Fruit fly (Drosophila melanogaster): ENCODE measurements around the gene fh.

The fh gene

DNA sequence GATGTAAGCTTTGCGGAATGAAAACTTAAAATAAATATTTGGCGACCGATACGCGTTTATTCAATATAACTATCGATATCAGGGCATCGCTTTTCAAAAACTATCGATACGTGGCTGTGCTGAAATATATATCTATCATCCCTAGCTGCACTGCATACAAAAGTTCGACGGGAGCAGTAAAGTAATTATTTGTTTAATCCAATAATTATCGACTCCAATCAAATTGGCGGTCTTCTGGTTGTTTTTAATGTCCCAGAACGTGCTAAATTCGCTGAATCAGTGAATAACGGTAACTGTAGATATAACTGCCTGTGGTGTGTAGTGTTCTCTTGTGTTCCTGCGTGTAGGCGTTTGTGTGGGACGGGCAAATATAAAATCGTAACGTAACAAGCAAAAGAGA lies 14.2 kb upstream of the fh start, which contains the start of gene mei-P26 (continued):
- TF ChIP-seq Tbp (GFP tag; optimal IDR thresholded peaks at IDR 0.05) = no peak
- peak; percentile 84 for TF ChIP-seq CG7963 (GFP tag; IDR thresholded peaks at IDR 0.05; ENCODE audit: partially characterized antibody)
- TF ChIP-seq fd102C (GFP tag; optimal IDR thresholded peaks at IDR 0.05) = no peak
- no peak for TF ChIP-seq kni (GFP tag; optimal IDR thresholded peaks at IDR 0.05)
- no peak for TF ChIP-seq Awh (GFP tag; IDR thresholded peaks at IDR 0.05)
- no peak for TF ChIP-seq CG10267 (tag; optimal IDR thresholded peaks at IDR 0.05)
- no peak for TF ChIP-seq cato (GFP tag; optimal IDR thresholded peaks at IDR 0.05; ENCODE audit: borderline replicate concordance)
- TF ChIP-seq Scr (GFP tag; IDR thresholded peaks at IDR 0.05; ENCODE audit: partially characterized antibody) = peak; percentile 85
- no peak for TF ChIP-seq ac (GFP tag; optimal IDR thresholded peaks at IDR 0.05)
- peak; percentile 83 for TF ChIP-seq knrl (GFP tag; IDR thresholded peaks at IDR 0.05; ENCODE audit: partially characterized antibody)
- peak; percentile 79 for TF ChIP-seq ato (GFP tag; IDR thresholded peaks at IDR 0.05; ENCODE audit: partially characterized antibody)
- TF ChIP-seq CG17802 (tag; optimal IDR thresholded peaks at IDR 0.05) = no peak
- TF ChIP-seq z (GFP tag; IDR thresholded peaks at IDR 0.05) = no peak
- no peak for TF ChIP-seq CG15479 (GFP tag; optimal IDR thresholded peaks at IDR 0.05)
- TF ChIP-seq Xbp1 (GFP tag; optimal IDR thresholded peaks at IDR 0.05) = no peak
- TF ChIP-seq ssp (GFP tag; IDR thresholded peaks at IDR 0.05) = no peak
- peak; percentile 45 for TF ChIP-seq stwl (tag; optimal IDR thresholded peaks at IDR 0.05)
- no peak for TF ChIP-seq CG11696 (GFP tag; IDR thresholded peaks at IDR 0.05)
- peak; percentile 52 for TF ChIP-seq phol (tag; optimal IDR thresholded peaks at IDR 0.05)
- no peak for TF ChIP-seq Ets65A (GFP tag)
- no peak for TF ChIP-seq CG7556 (GFP tag; optimal IDR thresholded peaks at IDR 0.05)
- no peak for TF ChIP-seq pb (GFP tag; optimal IDR thresholded peaks at IDR 0.05)
- no peak for TF ChIP-seq tll (GFP tag; optimal IDR thresholded peaks at IDR 0.05)
- no peak for TF ChIP-seq Ptx1 (GFP tag; IDR thresholded peaks at IDR 0.05)
- no peak for TF ChIP-seq h (optimal IDR thresholded peaks at IDR 0.05)
- no peak for TF ChIP-seq hth (optimal IDR thresholded peaks at IDR 0.05)
- no peak for TF ChIP-seq HLHmδ (GFP tag; optimal IDR thresholded peaks at IDR 0.05)
- TF ChIP-seq maf-S (GFP tag; optimal IDR thresholded peaks at IDR 0.05) = no peak
- TF ChIP-seq CG11560 (tag; IDR thresholded peaks at IDR 0.05) = no peak
- TF ChIP-seq Fer1 (GFP tag; optimal IDR thresholded peaks at IDR 0.05) = no peak
- TF ChIP-seq zen (tag; optimal IDR thresholded peaks at IDR 0.05) = no peak
- peak; percentile 91 for TF ChIP-seq Bgb (GFP tag; IDR thresholded peaks at IDR 0.05; ENCODE audit: partially characterized antibody)
- TF ChIP-seq CHES-1-like (GFP tag; optimal IDR thresholded peaks at IDR 0.05) = no peak
- peak; percentile 83 for TF ChIP-seq Dref (GFP tag; IDR thresholded peaks at IDR 0.05)
- TF ChIP-seq wdn (GFP tag; IDR thresholded peaks at IDR 0.05) = no peak
- no peak for TF ChIP-seq CG10147 (GFP tag; optimal IDR thresholded peaks at IDR 0.05)
- TF ChIP-seq pros (GFP tag; optimal IDR thresholded peaks at IDR 0.05) = no peak
- peak; percentile 86 for TF ChIP-seq CG13287 (GFP tag; IDR thresholded peaks at IDR 0.05; ENCODE audit: partially characterized antibody)
- peak; percentile 12 for TF ChIP-seq CG12391 (tag; optimal IDR thresholded peaks at IDR 0.05)
- no peak for TF ChIP-seq CG3163 (GFP tag; optimal IDR thresholded peaks at IDR 0.05)
- peak; percentile 92 for TF ChIP-seq amos (GFP tag; IDR thresholded peaks at IDR 0.05; ENCODE audit: partially characterized antibody)
- TF ChIP-seq Neu2 (GFP tag; optimal IDR thresholded peaks at IDR 0.05; ENCODE audit: borderline replicate concordance) = no peak
- TF ChIP-seq sd (tag; optimal IDR thresholded peaks at IDR 0.05) = no peak
- no peak for TF ChIP-seq Lhr (GFP tag; optimal IDR thresholded peaks at IDR 0.05)
- TF ChIP-seq CG10431 (GFP tag; optimal IDR thresholded peaks at IDR 0.05) = no peak
- TF ChIP-seq zfh2 (GFP tag; optimal IDR thresholded peaks at IDR 0.05) = no peak
- no peak for TF ChIP-seq Spps (tag; optimal IDR thresholded peaks at IDR 0.05)
- no peak for TF ChIP-seq Trl (optimal IDR thresholded peaks at IDR 0.05)
- no peak for TF ChIP-seq Trl (GFP tag; optimal IDR thresholded peaks at IDR 0.05)
- no peak for TF ChIP-seq CG8478 (optimal IDR thresholded peaks at IDR 0.05)
- no peak for TF ChIP-seq btn (GFP tag; optimal IDR thresholded peaks at IDR 0.05)
- TF ChIP-seq emc (GFP tag; optimal IDR thresholded peaks at IDR 0.05) = no peak
